Worm (Caenorhabditis elegans): Measurements from ENCODE around the gene B0507.6.
A peak's percentile ranks its signal among the peaks of the same experiment; 100 is the strongest.

Gene B0507.6

DNA sequence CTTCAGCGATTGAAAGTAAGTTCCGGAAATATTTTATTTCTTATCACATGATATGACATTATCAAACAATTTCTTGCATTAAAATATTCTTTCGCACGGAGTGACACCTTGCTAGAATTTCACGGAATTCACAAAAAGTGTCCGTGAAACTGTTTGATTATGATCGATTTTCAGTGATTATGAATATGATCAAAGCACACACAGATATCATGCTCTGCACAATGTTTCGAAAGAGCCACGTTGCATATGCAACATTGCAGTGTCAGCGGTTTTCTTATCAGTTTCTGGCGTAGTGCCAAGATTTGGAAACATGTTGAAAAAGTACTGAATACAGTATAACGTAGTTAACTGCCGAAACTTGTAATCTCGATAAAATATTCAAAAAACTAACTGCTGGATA lies 23.2 kb downstream of the B0507.6 start:
- TF ChIP-seq nhr-20 (tag; optimal IDR thresholded peaks at IDR 0.05) (peak; percentile 44), lir-3 (tag; optimal IDR thresholded peaks at IDR 0.05; ENCODE audit: poor library complexity) (no peak), ces-1 (GFP tag; optimal IDR thresholded peaks at IDR 0.05) (no peak), ceh-8 (GFP tag; optimal IDR thresholded peaks at IDR 0.05) (no peak), sox-4 (tag; optimal IDR thresholded peaks at IDR 0.05) (no peak), elt-2 (tag; optimal IDR thresholded peaks at IDR 0.05) (peak; percentile 99), fos-1 (tag; optimal IDR thresholded peaks at IDR 0.05) (no peak), tlp-1 (tag; optimal IDR thresholded peaks at IDR 0.05) (peak; percentile 15), dpl-1 (GFP tag; optimal IDR thresholded peaks at IDR 0.05) (no peak), hlh-17 (GFP tag; optimal IDR thresholded peaks at IDR 0.05; ENCODE audit: borderline replicate concordance) (no peak), nhr-47 (tag; optimal IDR thresholded peaks at IDR 0.05) (no peak), unc-98 (GFP tag; IDR thresholded peaks at IDR 0.05) (no peak), nhr-71 (tag; optimal IDR thresholded peaks at IDR 0.05) (peak; percentile 39), ztf-4 (tag; optimal IDR thresholded peaks at IDR 0.05) (no peak), nhr-85 (tag) (no peak), ama-1 (optimal IDR thresholded peaks at IDR 0.05) (no peak), unc-62 (GFP tag; optimal IDR thresholded peaks at IDR 0.05) (no peak), fkh-8 (tag; optimal IDR thresholded peaks at IDR 0.05) (no peak), nhr-77 (tag; optimal IDR thresholded peaks at IDR 0.05) (no peak), jun-1 (tag; optimal IDR thresholded peaks at IDR 0.05) (peak; percentile 32), mdl-1 (tag; optimal IDR thresholded peaks at IDR 0.05) (peak in 1 of 2 experiments; percentile 4), ceh-63 (GFP tag; optimal IDR thresholded peaks at IDR 0.05) (no peak), lin-35 (GFP tag; optimal IDR thresholded peaks at IDR 0.05) (peak in 1 of 2 experiments; percentile 42), unc-86 (tag; optimal IDR thresholded peaks at IDR 0.05) (no peak), blmp-1 (tag; optimal IDR thresholded peaks at IDR 0.05) (no peak), nhr-12 (tag; optimal IDR thresholded peaks at IDR 0.05) (no peak)

DNA sequence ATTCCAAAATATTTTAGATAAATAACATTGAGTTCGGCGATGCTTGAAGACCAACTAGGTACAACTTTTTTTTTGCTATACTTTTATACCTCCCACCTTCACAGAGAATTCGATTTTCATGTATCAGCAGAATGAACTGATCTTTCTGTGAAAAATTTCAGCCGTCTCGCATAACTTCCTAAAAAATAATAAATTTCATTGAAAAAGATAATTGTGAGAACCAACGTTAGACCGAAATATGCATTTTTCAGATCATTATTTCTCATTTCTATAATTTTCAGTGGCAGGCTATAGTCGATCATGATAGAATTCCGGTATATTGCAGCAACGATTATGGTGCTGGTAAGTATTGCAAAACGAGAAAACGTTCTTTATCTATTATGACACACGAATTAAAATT lies 25.6 kb downstream of the B0507.6 start, which contains the start of gene srx-115:
srx-115 (plus strand) TSS at position 301 of the 400 bp plus-strand sequence.
- TF ChIP-seq mab-9 (GFP tag; IDR thresholded peaks at IDR 0.05), result no peak
- no peak for TF ChIP-seq vab-15 (tag; optimal IDR thresholded peaks at IDR 0.05)
- TF ChIP-seq C34B4.2 (tag; optimal IDR thresholded peaks at IDR 0.05), result no peak
- TF ChIP-seq nhr-85 (tag), result no peak
- no peak for TF ChIP-seq nhr-84 (tag; optimal IDR thresholded peaks at IDR 0.05)
- TF ChIP-seq dsc-1 (tag; optimal IDR thresholded peaks at IDR 0.05), result no peak
- no peak for TF ChIP-seq mep-1 (tag; optimal IDR thresholded peaks at IDR 0.05)
- TF ChIP-seq ceh-88 (GFP tag; IDR thresholded peaks at IDR 0.05), result no peak
- TF ChIP-seq nhr-76 (tag; optimal IDR thresholded peaks at IDR 0.05), result no peak
- TF ChIP-seq elt-2 (tag; optimal IDR thresholded peaks at IDR 0.05), result no peak
- TF ChIP-seq rnt-1 (tag; optimal IDR thresholded peaks at IDR 0.05), result no peak

DNA sequence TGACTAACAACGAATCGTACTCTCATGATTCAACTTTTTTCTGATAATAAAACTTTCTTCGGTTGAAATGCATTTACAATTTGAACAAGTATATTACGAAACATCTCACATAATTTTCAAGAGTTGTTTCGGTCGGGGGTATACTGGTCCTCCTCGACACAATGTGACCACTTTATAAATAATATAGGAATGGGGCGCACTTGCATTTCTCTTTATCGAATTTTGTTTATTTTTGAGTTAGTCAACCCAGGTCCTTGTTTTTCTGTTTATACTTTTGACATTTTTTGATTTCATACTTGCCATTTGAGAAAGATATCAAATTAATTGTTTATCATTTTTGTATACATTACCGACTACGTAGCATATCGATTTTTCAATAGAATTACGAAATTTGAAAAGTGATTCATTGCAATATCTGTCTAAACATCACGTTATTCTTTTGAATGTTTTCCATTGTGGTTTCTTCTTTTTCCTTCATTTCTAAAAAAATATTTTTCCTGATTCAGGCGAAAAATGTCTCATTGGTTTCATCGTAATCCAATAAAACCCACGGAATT lies 27.9 kb downstream of the B0507.6 start, which contains the start of gene B0507.2:
B0507.2 (plus strand) TSS at position 507 of the 557 bp plus-strand sequence.
- TF ChIP-seq zag-1 (tag; optimal IDR thresholded peaks at IDR 0.05) (no peak), vab-15 (tag; optimal IDR thresholded peaks at IDR 0.05) (no peak), snu-23 (GFP tag; optimal IDR thresholded peaks at IDR 0.05) (peak; percentile 1), aly-2 (tag; optimal IDR thresholded peaks at IDR 0.05) (no peak), C16A3.4 (tag; optimal IDR thresholded peaks at IDR 0.05) (peak; percentile 5), alr-1 (tag; optimal IDR thresholded peaks at IDR 0.05; ENCODE audit: borderline replicate concordance) (no peak), nhr-77 (tag; optimal IDR thresholded peaks at IDR 0.05) (no peak), nhr-19 (GFP tag; conservative IDR thresholded peaks at IDR 0.05) (no peak), lir-3 (tag; optimal IDR thresholded peaks at IDR 0.05; ENCODE audit: poor library complexity) (no peak), fkh-10 (GFP tag; optimal IDR thresholded peaks at IDR 0.05) (no peak), lsy-2 (tag; optimal IDR thresholded peaks at IDR 0.05) (peak in 1 of 2 experiments; percentile 35), ceh-63 (GFP tag; optimal IDR thresholded peaks at IDR 0.05) (no peak), ztf-4 (tag; optimal IDR thresholded peaks at IDR 0.05) (no peak), nhr-71 (tag; optimal IDR thresholded peaks at IDR 0.05) (peak; percentile 1), ceh-82 (tag; optimal IDR thresholded peaks at IDR 0.05) (peak in 1 of 3 experiments; percentile 16), dpl-1 (GFP tag; optimal IDR thresholded peaks at IDR 0.05) (peak in 1 of 3 experiments; percentile 38), elt-3 (tag; optimal IDR thresholded peaks at IDR 0.05) (no peak), lin-14 (GFP tag; optimal IDR thresholded peaks at IDR 0.05) (peak; percentile 68), nhr-90 (tag; optimal IDR thresholded peaks at IDR 0.05; ENCODE audit: poor library complexity) (no peak), skn-1 (tag; optimal IDR thresholded peaks at IDR 0.05) (peak; percentile 43), nhr-11 (tag; optimal IDR thresholded peaks at IDR 0.05) (no peak), ces-1 (GFP tag; optimal IDR thresholded peaks at IDR 0.05) (no peak), fos-1 (tag; optimal IDR thresholded peaks at IDR 0.05) (no peak), hpl-2 (GFP tag; optimal IDR thresholded peaks at IDR 0.05) (no peak)

Data from whole organism, L1 larva.